Worm (Caenorhabditis elegans): ENCODE results near the gene F31E3.12.

F31E3.12 gene

ce11 chrIII:7012060-7012459, 42.9 kb downstream of the F31E3.12 start:
- no peak for TF ChIP-seq mdl-1 (tag; optimal IDR thresholded peaks at IDR 0.05)

- TF ChIP-seq nfya-1 (tag; optimal IDR thresholded peaks at IDR 0.05; ENCODE audit: insufficient read depth) (no peak), nhr-67 (tag; optimal IDR thresholded peaks at IDR 0.05) (no peak), fos-1 (tag; optimal IDR thresholded peaks at IDR 0.05) (no peak), zag-1 (tag; optimal IDR thresholded peaks at IDR 0.05) (no peak)
Observed at ce11 chrIII:7013764-7014163, 44.6 kb downstream of the F31E3.12 start.
